Worm (Caenorhabditis elegans) whole organism, L3 larva: ENCODE measurements around the gene F41E6.12.

Source experiments
- ZK546.5 ChIP-seq: sonication (generic microtip); optimal IDR thresholded peaks from 2 replicates; lab custom pipeline; 2017; ENCODE audit warnings: missing biosample characterization, missing genetic modification characterization
- aly-2 ChIP-seq: fragments of 150-350 bp; optimal IDR thresholded peaks from 2 replicates; lab custom pipeline; 2014; ENCODE audit warnings: missing biosample characterization, missing genetic modification characterization
- ama-1 ChIP-seq: fragments of 150-350 bp; optimal IDR thresholded peaks from 2 replicates; lab custom pipeline; 2018
- ceh-16 ChIP-seq: sonication (generic microtip); optimal IDR thresholded peaks from 2 replicates; lab custom pipeline; 2017; ENCODE audit warnings: missing biosample characterization, missing genetic modification characterization
- ceh-28 ChIP-seq: fragments of 150-350 bp; optimal IDR thresholded peaks from 2 replicates; lab custom pipeline; 2014; ENCODE audit warnings: missing biosample characterization, missing genetic modification reagents, missing genetic modification characterization
- ceh-82 ChIP-seq: fragments of 150-350 bp; optimal IDR thresholded peaks from 2 replicates; lab custom pipeline; 2014; ENCODE audit warnings: missing biosample characterization, missing genetic modification characterization
- ceh-9 ChIP-seq: sonication (generic microtip); optimal IDR thresholded peaks from 2 replicates; lab custom pipeline; 2018; ENCODE audit warnings: missing biosample characterization, missing genetic modification characterization
- daf-12 ChIP-seq: fragments of 150-350 bp; optimal IDR thresholded peaks from 2 replicates; lab custom pipeline; 2014; ENCODE audit warnings: missing biosample characterization, missing genetic modification reagents, missing genetic modification characterization
- egl-27 ChIP-seq: sonication (generic microtip); optimal IDR thresholded peaks from 4 replicates; lab custom pipeline; 2017; ENCODE audit warnings: missing biosample characterization, missing genetic modification reagents, missing genetic modification characterization
- egl-5 ChIP-seq: fragments of 150-350 bp; optimal IDR thresholded peaks from 2 replicates; lab custom pipeline; 2017; ENCODE audit warnings: missing biosample characterization, missing genetic modification reagents, missing genetic modification characterization, inconsistent platforms
- elt-1 ChIP-seq: fragments of 150-350 bp; optimal IDR thresholded peaks from 2 replicates; lab custom pipeline; 2014; ENCODE audit warnings: missing biosample characterization, missing genetic modification characterization
- elt-2 ChIP-seq: sonication (generic microtip); optimal IDR thresholded peaks from 2 replicates; lab custom pipeline; 2016; ENCODE audit warnings: missing genetic modification reagents, mild to moderate bottlenecking, missing genetic modification characterization, missing compliant biosample characterization
- elt-3 ChIP-seq, 3 experiments: fragments of 150-350 bp in 1 of 3; sonication (generic microtip) in 2 of 3; optimal IDR thresholded peaks; 2 replicates in 2 of 3; 4 replicates in 1 of 3; lab custom pipeline; 2014 to 2017; ENCODE audit warnings: missing biosample characterization in 3 of 3, missing genetic modification characterization in 3 of 3
- eor-1 ChIP-seq, 2 experiments: fragments of 150-350 bp; optimal IDR thresholded peaks; 2 replicates each; lab custom pipeline; 2014 to 2018; ENCODE audit warnings: missing biosample characterization in 2 of 2, missing genetic modification characterization in 2 of 2
- fkh-10 ChIP-seq: sonication (generic microtip); optimal IDR thresholded peaks from 2 replicates; lab custom pipeline; 2017; ENCODE audit warnings: missing biosample characterization, missing genetic modification reagents, missing genetic modification characterization
- fkh-2 ChIP-seq: fragments of 150-350 bp; optimal IDR thresholded peaks from 2 replicates; lab custom pipeline; 2014; ENCODE audit warnings: missing biosample characterization, missing genetic modification reagents, missing genetic modification characterization
- fos-1 ChIP-seq: fragments of 150-350 bp; optimal IDR thresholded peaks from 2 replicates; lab custom pipeline; 2014; ENCODE audit warnings: missing biosample characterization, missing genetic modification characterization
- hmg-11 ChIP-seq: sonication (generic microtip); optimal IDR thresholded peaks from 2 replicates; lab custom pipeline; 2016; ENCODE audit warnings: missing genetic modification characterization, missing compliant biosample characterization
- jun-1 ChIP-seq: fragments of 150-350 bp; optimal IDR thresholded peaks from 2 replicates; lab custom pipeline; 2014; ENCODE audit warnings: missing biosample characterization, missing genetic modification reagents, missing genetic modification characterization
- lin-15B ChIP-seq: fragments of 150-350 bp; optimal IDR thresholded peaks from 2 replicates; lab custom pipeline; 2014; ENCODE audit warnings: missing biosample characterization, missing genetic modification characterization
- lin-39 ChIP-seq: fragments of 150-350 bp; optimal IDR thresholded peaks from 2 replicates; lab custom pipeline; 2018; ENCODE audit warnings: missing biosample characterization, missing genetic modification reagents, missing genetic modification characterization
- lsy-12 ChIP-seq: sonication (generic microtip); optimal IDR thresholded peaks from 2 replicates; lab custom pipeline; 2016; ENCODE audit warnings: mild to moderate bottlenecking, missing genetic modification characterization, missing compliant biosample characterization
- mdl-1 ChIP-seq: fragments of 150-350 bp; optimal IDR thresholded peaks from 2 replicates; lab custom pipeline; 2014; ENCODE audit warnings: missing biosample characterization, missing genetic modification characterization
- mml-1 ChIP-seq: fragments of 150-350 bp; sonication (generic microtip); optimal IDR thresholded peaks from 3 replicates; lab custom pipeline; 2014; ENCODE audit warnings: missing biosample characterization, missing genetic modification characterization
- nfya-1 ChIP-seq: sonication (generic microtip); optimal IDR thresholded peaks from 2 replicates; lab custom pipeline; 2017; ENCODE audit warnings: missing genetic modification characterization, mild to moderate bottlenecking, missing compliant biosample characterization, antibody characterized with exemption, moderate library complexity; ENCODE audit not compliant: insufficient read depth
- nhr-11 ChIP-seq: fragments of 150-350 bp; optimal IDR thresholded peaks from 2 replicates; lab custom pipeline; 2014; ENCODE audit warnings: missing biosample characterization, missing genetic modification characterization
- nhr-12 ChIP-seq: fragments of 150-350 bp; optimal IDR thresholded peaks from 2 replicates; lab custom pipeline; 2014; ENCODE audit warnings: missing biosample characterization, missing genetic modification characterization
- nhr-23 ChIP-seq: fragments of 150-350 bp; optimal IDR thresholded peaks from 2 replicates; lab custom pipeline; 2014; ENCODE audit warnings: missing biosample characterization, missing genetic modification reagents, missing genetic modification characterization
- nhr-237 ChIP-seq: fragments of 150-350 bp; optimal IDR thresholded peaks from 2 replicates; lab custom pipeline; 2014; ENCODE audit warnings: missing biosample characterization, missing genetic modification characterization
- nhr-25 ChIP-seq: sonication (generic microtip); optimal IDR thresholded peaks from 2 replicates; lab custom pipeline; 2017; ENCODE audit warnings: missing biosample characterization, missing genetic modification characterization
- nhr-43 ChIP-seq: sonication (generic microtip); optimal IDR thresholded peaks from 2 replicates; lab custom pipeline; 2016; ENCODE audit warnings: mild to moderate bottlenecking, missing genetic modification characterization, missing compliant biosample characterization; ENCODE audit not compliant: poor library complexity, severe bottlenecking
- nhr-67 ChIP-seq: fragments of 150-350 bp; optimal IDR thresholded peaks from 2 replicates; lab custom pipeline; 2014; ENCODE audit warnings: missing biosample characterization, missing genetic modification characterization
- nhr-77 ChIP-seq: fragments of 150-350 bp; optimal IDR thresholded peaks from 2 replicates; lab custom pipeline; 2014; ENCODE audit warnings: missing biosample characterization, missing genetic modification characterization
- pha-4 ChIP-seq: fragments of 150-350 bp; optimal IDR thresholded peaks from 2 replicates; lab custom pipeline; 2014; ENCODE audit warnings: missing biosample characterization, missing genetic modification reagents, missing genetic modification characterization
- pqm-1 ChIP-seq: fragments of 150-350 bp; optimal IDR thresholded peaks from 2 replicates; lab custom pipeline; 2017; ENCODE audit warnings: missing biosample characterization, missing genetic modification characterization, inconsistent platforms
- sea-2 ChIP-seq: fragments of 150-350 bp; sonication (generic microtip); optimal IDR thresholded peaks from 4 replicates; lab custom pipeline; 2014; ENCODE audit warnings: missing biosample characterization, missing genetic modification reagents, missing genetic modification characterization
- skn-1 ChIP-seq: fragments of 150-350 bp; optimal IDR thresholded peaks from 2 replicates; lab custom pipeline; 2014; ENCODE audit warnings: missing biosample characterization, missing genetic modification characterization
- snpc-4 ChIP-seq: fragments of 150-350 bp; optimal IDR thresholded peaks from 2 replicates; lab custom pipeline; 2014; ENCODE audit warnings: missing biosample characterization, missing genetic modification characterization
- tbx-2 ChIP-seq: sonication (generic microtip); optimal IDR thresholded peaks from 2 replicates; lab custom pipeline; 2016; ENCODE audit warnings: mild to moderate bottlenecking, missing genetic modification characterization, missing compliant biosample characterization
- unc-39 ChIP-seq: sonication (generic microtip); optimal IDR thresholded peaks from 4 replicates; lab custom pipeline; 2017; ENCODE audit warnings: missing biosample characterization, missing genetic modification characterization
- unc-62 ChIP-seq: fragments of 150-350 bp; sonication (generic microtip); optimal IDR thresholded peaks from 4 replicates; lab custom pipeline; 2014; ENCODE audit warnings: missing biosample characterization, missing genetic modification reagents, missing genetic modification characterization
- ztf-11 ChIP-seq: fragments of 150-350 bp; optimal IDR thresholded peaks from 2 replicates; lab custom pipeline; 2014; ENCODE audit warnings: missing biosample characterization, missing genetic modification characterization
- ztf-4 ChIP-seq: fragments of 150-350 bp; optimal IDR thresholded peaks from 2 replicates; lab custom pipeline; 2014; ENCODE audit warnings: missing biosample characterization, missing genetic modification characterization

F41E6.12 gene

ce11 chrV:8615711-8616110 is 13.2 kb downstream of the F41E6.12 start:
- TF ChIP-seq nhr-25 (tag; lab: Kevin White, UChicago): peak; percentile 33
- peak; percentile 8 for TF ChIP-seq aly-2 (tag; lab: Kevin White, UChicago)
- TF ChIP-seq elt-3 (tag; optimal IDR thresholded peaks at IDR 0.05; lab: Kevin White, UChicago): no peak
- TF ChIP-seq skn-1 (tag; lab: Kevin White, UChicago): no peak
- no peak for TF ChIP-seq nhr-67 (tag; lab: Kevin White, UChicago)
- no peak for TF ChIP-seq nhr-237 (tag; lab: Kevin White, UChicago)
- TF ChIP-seq elt-2 (tag; lab: Kevin White, UChicago): no peak

ce11 chrV:8610633-8611404 is 18.1 kb downstream of the F41E6.12 start, which contains the start of gene fip-4:
Gene fip-4, minus strand, starts transcription at chrV:8611268.
- TF ChIP-seq nhr-23 (tag; lab: Kevin White, UChicago) (peak; percentile 60), elt-2 (tag; lab: Kevin White, UChicago) (peak; percentile 73), jun-1 (peak; percentile 27), egl-5 (tag; lab: Kevin White, UChicago) (peak; percentile 45), nfya-1 (tag; lab: Kevin White, UChicago) (peak; percentile 12), mml-1 (tag; lab: Kevin White, UChicago) (peak; percentile 38), daf-12 (tag; lab: Kevin White, UChicago) (no peak), pqm-1 (tag; lab: Kevin White, UChicago) (peak; percentile 76), nhr-25 (tag; lab: Kevin White, UChicago) (peak; percentile 91), fkh-2 (tag; lab: Kevin White, UChicago) (no peak), pha-4 (peak; percentile 99), snpc-4 (tag; lab: Kevin White, UChicago) (peak; percentile 18), lin-15B (tag; lab: Kevin White, UChicago) (no peak), lsy-12 (tag; lab: Kevin White, UChicago) (peak; percentile 9)

ce11 chrV:8609776-8610529 is 19.0 kb downstream of the F41E6.12 start:
- TF ChIP-seq jun-1 (no peak), daf-12 (tag; lab: Kevin White, UChicago) (no peak), ZK546.5 (no peak), elt-1 (tag; lab: Kevin White, UChicago) (no peak), fkh-10 (GFP tag; lab: Kevin White, UChicago) (no peak), pha-4 (no peak), nhr-23 (tag; lab: Kevin White, UChicago) (no peak), ceh-16 (tag; lab: Kevin White, UChicago) (no peak), skn-1 (tag; lab: Kevin White, UChicago) (no peak), elt-3 (tag; optimal IDR thresholded peaks at IDR 0.05; lab: Kevin White, UChicago) (no peak), nhr-25 (tag; lab: Kevin White, UChicago) (no peak), nhr-12 (tag; lab: Kevin White, UChicago) (no peak), ama-1 (no peak), hmg-11 (tag; lab: Kevin White, UChicago) (peak; percentile 60), eor-1 (tag; optimal IDR thresholded peaks at IDR 0.05; lab: Kevin White, UChicago) (no peak), nhr-237 (tag; lab: Kevin White, UChicago) (no peak), ztf-4 (no peak), aly-2 (tag; lab: Kevin White, UChicago) (no peak), egl-5 (tag; lab: Kevin White, UChicago) (no peak), lsy-12 (tag; lab: Kevin White, UChicago) (no peak), ztf-11 (tag; lab: Kevin White, UChicago) (no peak), fkh-2 (tag; lab: Kevin White, UChicago) (no peak), unc-62 (GFP tag; lab: Kevin White, UChicago) (no peak), nhr-67 (tag; lab: Kevin White, UChicago) (no peak), ceh-9 (tag; lab: Kevin White, UChicago) (no peak), nhr-77 (tag; lab: Kevin White, UChicago) (no peak), nhr-43 (tag; lab: Kevin White, UChicago) (peak; percentile 42), lin-15B (tag; lab: Kevin White, UChicago) (no peak), lin-39 (tag; lab: Kevin White, UChicago) (peak; percentile 65), fos-1 (tag; lab: Kevin White, UChicago) (no peak), snpc-4 (tag; lab: Kevin White, UChicago) (peak; percentile 31), nfya-1 (tag; lab: Kevin White, UChicago) (peak; percentile 28), ceh-28 (tag; lab: Kevin White, UChicago) (no peak), mml-1 (tag; lab: Kevin White, UChicago) (no peak), mdl-1 (tag; lab: Kevin White, UChicago) (peak; percentile 3), sea-2 (GFP tag; lab: Kevin White, UChicago) (no peak), unc-39 (no peak), ceh-82 (tag; lab: Kevin White, UChicago) (no peak), pqm-1 (tag; lab: Kevin White, UChicago) (no peak), egl-27 (tag; lab: Kevin White, UChicago) (no peak), tbx-2 (no peak), nhr-11 (tag; lab: Kevin White, UChicago) (no peak)
